Worm (Caenorhabditis elegans): ENCODE measurements around the gene ZK593.3.

ZK593.3 gene

DNA sequence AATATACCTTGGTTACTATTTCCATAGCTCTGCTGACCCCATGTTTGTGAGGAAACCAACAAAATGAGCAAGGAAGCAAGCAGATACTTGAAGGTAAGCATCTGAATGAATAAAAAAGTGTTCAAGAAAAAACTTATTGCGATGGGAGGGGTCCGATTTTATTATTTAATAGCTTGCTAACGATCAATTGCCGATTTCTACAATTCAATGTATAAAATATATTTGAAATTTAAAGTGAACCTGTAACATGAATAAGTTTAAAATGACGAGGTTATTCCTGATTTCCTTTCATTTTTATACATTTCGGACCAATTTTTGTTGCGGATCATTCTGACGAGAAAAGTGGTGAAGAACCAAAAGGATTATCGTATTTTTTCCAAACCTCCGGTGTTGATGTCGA lies 19.0 kb upstream of the ZK593.3 start, which contains the start of gene srlf-13:
Gene srlf-13 (minus strand): TSS at position 101 of the 400 bp plus-strand sequence.
- no peak for TF ChIP-seq unc-62 (GFP tag; optimal IDR thresholded peaks at IDR 0.05)

DNA sequence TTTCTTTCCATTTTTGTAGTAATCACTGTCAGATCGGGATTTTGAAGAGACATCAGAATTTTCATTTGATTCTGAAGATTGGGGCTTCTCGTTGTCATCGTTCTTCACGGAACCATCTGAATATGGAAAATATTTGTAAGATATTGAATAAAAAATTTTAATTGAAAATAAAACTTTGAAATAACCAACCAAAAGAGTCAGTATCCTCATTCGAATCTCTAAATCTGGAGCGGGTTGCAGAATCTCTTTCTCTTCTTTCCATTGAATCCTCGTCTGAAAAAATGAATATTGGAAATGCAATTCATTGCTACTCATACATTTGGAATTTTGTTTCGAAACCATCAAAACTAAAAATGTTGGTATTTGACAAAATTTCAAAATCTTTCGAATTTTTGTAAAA lies 17.3 kb upstream of the ZK593.3 start:
- TF ChIP-seq unc-62 (GFP tag; optimal IDR thresholded peaks at IDR 0.05), result no peak

DNA sequence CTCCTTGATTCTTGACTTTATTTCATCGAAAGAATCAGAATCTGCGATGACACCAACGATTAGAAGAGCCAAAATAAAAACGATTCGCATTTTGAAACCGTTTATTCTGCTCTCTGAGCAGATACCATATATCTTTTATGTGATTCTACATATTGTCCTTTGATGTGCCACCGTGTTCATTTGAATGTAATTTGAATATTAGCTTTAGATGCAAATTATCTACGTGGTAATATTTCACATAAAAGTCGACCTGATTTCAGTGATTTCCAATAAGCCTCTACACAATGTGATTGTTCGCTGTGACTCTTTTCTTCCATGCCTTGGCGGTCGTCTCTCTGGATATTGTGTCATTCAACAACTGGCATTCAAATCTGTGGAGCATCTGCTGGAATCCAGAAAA lies 16.4 kb upstream of the ZK593.3 start, which contains the start of the genes F13E9.9 and F13E9.19:
Gene F13E9.9 (minus strand): TSS at position 101 of the 400 bp plus-strand sequence.
Gene F13E9.19 (plus strand): TSS at position 316 of the 400 bp plus-strand sequence.
- TF ChIP-seq unc-62 (GFP tag; optimal IDR thresholded peaks at IDR 0.05), result no peak

DNA sequence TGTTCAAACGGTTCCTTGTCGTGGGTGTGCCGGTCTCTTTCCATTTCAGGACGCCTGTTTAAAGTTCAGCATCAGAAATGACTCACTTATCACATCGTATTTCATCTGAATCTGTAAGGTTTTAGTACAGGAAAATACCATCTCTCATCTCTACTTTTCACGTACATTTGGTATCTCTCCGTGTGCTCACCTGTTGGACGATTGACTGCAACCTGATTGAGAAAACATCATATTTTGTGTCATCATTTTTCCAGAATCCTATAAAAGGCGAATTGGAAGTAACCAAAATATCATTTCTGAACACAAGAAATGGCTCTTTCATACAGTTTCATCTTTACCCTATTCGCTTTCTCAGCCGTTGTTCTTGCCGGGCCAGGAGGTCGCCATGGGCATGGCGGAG lies 15.4 kb upstream of the ZK593.3 start, which contains the start of gene srlf-30:
Gene srlf-30 (plus strand): TSS at position 301 of the 400 bp plus-strand sequence.
- no peak for TF ChIP-seq unc-62 (GFP tag; optimal IDR thresholded peaks at IDR 0.05)

DNA sequence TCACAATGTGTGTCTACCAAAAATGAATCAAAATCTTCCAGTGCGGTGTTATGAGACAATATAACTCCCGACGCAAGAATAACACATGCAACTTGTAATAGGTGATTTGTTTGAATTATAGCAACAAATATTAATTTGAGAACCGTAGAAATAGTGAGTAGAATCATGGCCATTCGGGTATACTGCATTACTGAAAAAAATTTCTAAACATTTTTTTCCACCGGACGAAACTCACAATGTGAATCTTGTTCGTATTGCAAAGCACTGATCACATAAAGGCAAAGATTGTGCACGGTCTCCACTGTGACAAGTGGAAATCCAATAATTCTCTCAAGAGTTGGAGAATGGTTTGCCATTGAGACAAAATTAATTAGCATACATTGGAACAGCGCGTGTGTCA lies 13.0 kb upstream of the ZK593.3 start:
- no peak for TF ChIP-seq unc-62 (GFP tag; optimal IDR thresholded peaks at IDR 0.05)

DNA sequence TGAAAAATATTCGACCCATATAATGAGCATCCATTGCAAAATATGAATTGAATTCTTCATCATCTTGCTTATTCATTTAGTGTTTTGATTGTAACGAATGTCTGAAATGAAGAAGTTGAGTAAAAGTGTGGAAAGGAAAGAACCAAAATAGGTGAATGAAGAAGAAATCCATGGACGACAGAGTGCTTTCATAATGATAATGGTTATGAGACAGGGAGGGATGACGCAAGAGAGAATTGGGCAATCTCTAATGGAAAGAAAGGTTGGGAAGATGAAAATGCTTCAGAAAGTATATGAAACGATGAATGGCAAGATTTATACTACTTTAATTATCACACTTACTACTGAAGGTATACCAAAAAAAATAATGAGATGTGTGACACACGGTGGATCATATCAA lies 11.2 kb upstream of the ZK593.3 start, which contains the start of gene ZK596.3:
Gene ZK596.3 (minus strand): TSS at position 101 of the 400 bp plus-strand sequence.
- TF ChIP-seq unc-62 (GFP tag; optimal IDR thresholded peaks at IDR 0.05), result no peak

DNA sequence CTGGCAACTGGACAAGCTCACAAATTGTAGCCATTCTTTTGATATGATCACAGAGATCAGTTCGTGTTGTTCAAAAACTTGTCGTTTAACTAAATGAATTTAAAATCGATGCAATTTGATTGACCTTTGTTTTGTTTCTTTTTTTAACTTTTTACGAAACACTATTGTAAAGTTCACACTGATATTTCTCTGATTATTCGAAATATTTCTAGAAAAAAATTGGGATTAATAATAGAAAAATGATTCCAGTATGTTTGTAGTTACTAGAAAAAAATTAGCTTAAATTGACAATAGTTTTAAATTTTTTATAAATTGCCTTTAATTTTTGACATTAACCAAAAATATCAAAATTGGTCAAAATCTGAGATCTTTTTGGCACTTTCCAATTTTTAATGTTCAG lies 6.3 kb upstream of the ZK593.3 start, which contains the start of gene ZK596.2:
Gene ZK596.2 (minus strand): TSS at position 101 of the 400 bp plus-strand sequence.
- TF ChIP-seq unc-62 (GFP tag; optimal IDR thresholded peaks at IDR 0.05), result no peak

DNA sequence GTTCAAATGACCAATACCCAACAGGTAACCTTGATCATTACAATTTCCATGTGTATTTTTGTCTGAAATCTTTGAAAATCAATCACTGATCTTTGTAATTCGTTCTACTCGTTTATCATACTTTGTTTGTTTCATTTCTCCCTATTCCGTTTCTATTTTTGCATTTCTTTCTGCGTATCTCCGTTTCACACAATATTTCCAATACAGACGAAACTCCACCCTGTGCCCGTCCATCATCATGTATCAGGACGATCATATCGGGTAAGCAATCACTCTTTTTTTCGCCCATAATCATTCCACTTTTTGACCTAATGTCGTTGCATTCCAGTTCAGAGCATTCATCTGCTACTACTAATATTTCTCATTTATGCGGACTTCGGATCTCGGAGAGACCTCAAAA lies 5.8 kb upstream of the ZK593.3 start, which contains the start of gene pyk-2:
Gene pyk-2 (plus strand): TSS at position 206 of the 400 bp plus-strand sequence.
- TF ChIP-seq unc-62 (GFP tag; optimal IDR thresholded peaks at IDR 0.05), result no peak

DNA sequence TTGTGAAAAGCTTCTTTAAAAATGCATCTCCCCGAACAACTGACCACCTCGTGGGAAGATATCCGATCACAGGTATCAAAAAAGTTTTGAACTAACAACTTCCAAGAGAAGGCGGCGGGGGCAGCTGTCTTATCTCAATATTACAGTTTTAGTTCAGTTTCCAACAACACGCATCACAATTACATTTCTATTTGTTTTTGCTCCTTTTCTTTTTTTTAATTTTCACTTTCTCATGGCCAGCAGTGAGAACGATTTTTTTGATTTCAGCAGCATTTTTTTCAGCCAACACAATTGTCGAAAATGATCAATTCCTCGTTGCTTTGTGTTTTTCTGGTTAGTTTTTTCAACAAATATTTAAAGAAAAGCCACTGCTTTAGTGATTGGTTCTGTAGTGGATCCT lies 2.4 kb upstream of the ZK593.3 start, which contains the start of gene ZK593.2:
Gene ZK593.2 (plus strand): TSS at position 301 of the 400 bp plus-strand sequence.
- TF ChIP-seq unc-62 (GFP tag; optimal IDR thresholded peaks at IDR 0.05), result no peak

DNA sequence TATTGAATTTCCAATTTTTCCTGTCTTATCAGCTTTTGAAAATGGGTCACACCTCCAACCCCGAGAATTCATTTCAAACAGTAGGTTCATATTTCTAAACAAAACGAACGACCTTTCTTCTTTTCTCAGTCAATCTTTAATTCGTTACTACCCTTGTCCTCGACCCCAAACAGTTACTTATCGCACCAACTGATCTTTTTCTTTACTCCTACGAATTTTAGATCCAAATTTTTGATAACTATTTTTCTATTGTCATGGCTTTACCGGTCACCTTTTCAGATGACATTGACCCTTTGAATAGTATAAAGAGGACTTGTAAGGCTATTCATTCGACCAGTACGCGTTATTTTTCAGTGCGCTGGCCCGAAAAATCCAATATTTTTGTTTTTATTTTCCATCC lies 646 bp downstream of the ZK593.3 start:
- no peak for TF ChIP-seq unc-62 (GFP tag; optimal IDR thresholded peaks at IDR 0.05)

DNA sequence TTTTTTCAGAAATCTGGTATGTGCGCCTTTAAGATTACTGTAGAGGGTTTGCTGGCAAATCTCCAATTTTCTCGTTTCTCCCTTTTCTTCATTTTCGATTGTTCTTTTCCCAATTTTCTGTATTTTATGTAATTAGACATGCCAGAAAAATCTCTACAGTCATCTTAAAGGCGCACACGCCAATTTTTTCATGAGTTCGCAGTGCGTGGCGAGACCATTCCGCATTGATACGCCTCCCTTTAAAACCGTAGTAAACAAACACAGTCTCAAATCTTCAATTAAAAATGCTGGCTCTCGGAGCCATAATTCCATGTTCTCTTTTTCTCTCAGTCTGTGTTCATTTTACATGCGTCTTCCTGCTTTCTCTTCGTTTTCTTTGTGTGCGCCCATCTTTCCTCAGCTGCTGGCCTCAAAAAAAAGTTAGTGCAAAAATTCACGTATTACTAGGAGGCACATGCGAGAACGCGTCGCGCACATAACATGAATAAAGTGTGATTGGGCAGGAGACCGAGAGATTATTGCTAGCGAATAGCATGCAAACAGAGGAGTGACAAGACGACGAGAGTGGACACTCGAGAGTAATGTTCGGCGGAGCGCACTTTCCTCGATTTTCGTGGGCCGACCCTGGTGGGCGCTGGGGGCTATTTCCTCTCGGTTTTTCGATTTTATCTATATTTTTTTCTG lies 3.5 kb downstream of the ZK593.3 start:
- TF ChIP-seq unc-62 (GFP tag; optimal IDR thresholded peaks at IDR 0.05), result no peak

DNA sequence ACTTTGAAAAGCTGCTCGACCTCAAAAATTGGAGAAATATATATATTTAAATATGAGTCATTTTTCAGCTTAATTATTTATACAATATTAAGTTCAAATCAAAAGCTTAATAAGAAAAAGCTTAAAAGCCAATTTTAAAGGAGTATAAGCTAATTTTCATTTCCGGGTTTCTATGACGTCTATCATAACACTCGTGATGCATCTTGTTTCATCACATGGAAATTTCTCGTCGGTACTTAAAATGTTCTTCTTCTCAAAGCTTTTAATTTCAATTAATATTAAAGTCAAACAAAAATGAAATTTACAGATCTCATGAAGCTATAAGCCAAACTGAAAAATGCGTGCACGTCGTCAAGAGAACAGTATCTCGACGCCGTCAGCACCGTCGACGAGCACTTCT lies 4.3 kb downstream of the ZK593.3 start, which contains the start of gene rbr-2:
Gene rbr-2 (plus strand): TSS at position 301 of the 400 bp plus-strand sequence.
- no peak for TF ChIP-seq unc-62 (GFP tag; optimal IDR thresholded peaks at IDR 0.05)

DNA sequence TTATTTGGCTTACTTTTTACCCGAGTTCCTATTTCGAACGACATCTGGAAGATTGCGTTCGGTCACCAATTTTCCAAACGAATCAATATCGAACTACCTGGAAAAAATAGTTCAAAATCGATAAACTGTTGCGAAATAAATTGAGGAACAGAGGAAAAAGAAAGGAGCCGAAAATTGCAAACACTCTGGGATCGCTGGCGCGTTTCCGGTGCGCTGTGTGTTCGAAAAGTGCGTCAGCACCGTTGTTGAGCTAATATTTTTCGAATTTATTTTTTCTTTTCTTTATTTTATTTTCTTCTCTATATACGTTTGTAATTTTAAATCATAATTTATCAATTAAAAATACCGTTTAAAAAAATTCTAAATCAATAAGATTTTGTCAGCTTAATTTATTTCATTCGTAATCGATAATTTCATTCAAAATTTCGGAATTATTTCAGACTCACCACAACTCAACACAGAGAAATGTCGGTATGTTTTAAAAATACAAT lies 17.6 kb downstream of the ZK593.3 start, which contains the start of the genes dnc-1 and lsm-7:
Gene dnc-1 (minus strand): TSS at position 142 of the 491 bp plus-strand sequence.
Gene lsm-7 (plus strand): TSS at position 441 of the 491 bp plus-strand sequence.
- TF ChIP-seq unc-62 (GFP tag; optimal IDR thresholded peaks at IDR 0.05), result no peak

DNA sequence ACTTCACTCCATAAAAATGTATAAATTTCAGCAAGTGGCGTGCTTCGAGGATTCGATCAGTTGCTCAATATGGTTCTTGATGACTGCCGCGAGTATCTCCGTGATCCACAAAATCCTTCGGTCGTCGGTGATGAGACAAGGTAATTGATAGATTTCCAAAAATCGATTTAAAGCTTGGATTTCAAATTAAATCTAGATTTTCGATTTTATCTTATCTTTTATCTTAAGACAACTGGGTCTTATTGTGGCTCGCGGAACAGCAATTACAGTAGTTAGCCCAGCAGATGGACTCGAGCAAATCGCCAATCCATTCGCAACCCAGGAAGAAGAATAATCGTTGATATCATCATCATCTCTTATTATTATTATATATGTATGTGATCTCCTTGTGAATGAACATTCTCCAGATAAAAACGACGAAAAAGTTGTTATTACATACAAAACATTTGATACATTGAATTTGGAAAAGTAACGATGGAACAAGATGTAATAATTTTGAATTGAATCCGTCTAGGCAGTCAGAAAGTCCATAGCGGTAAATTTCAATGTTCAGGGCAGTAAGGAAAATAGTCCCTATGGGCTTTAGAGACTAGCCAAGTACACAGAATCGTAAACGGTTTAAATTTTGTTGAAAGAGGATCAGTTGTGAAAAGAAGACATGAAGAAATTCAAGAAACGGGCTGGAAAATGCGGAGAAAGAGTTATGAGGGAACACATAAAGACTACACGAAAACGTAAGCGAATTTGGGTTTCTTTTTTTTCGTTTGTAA lies 18.5 kb downstream of the ZK593.3 start:
- TF ChIP-seq unc-62 (GFP tag; optimal IDR thresholded peaks at IDR 0.05), result no peak

DNA sequence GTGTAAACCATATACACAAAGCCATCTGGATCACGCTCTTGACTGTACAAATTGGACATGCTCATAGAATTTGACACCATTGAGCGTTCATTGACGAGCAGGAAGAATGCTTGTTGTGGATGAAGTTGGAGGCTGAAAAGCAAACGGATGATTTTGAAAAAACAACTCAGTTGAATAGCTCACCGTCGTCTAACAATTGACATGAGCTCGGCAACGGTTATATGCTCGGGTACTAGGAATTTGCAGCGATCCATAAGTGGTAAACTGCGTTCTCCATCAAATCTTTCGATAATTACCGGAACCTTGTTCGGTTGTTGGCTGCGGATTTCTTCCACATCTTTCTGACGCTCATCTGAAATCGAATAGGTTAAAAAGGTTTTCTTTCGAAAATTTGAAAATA lies 19.3 kb downstream of the ZK593.3 start:
- TF ChIP-seq unc-62 (GFP tag; optimal IDR thresholded peaks at IDR 0.05), result no peak

DNA sequence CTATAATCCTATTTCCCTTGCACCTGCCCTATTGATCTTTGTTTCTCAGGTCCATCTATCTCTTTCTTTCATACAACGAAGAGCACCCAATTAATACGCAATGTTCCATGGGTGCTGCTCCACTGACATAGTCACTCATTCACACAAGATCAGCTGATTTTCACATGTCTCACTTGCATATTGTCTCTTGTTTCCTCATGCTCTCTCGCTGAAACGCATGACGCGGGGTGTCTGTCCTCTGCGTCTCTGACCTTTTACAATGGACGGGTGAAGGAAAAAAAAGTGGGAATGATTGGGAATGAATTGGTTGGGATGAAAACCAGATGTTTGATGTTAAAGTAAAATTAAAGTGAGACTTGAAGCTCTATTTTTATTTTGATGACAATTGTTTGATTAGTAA lies 19.8 kb downstream of the ZK593.3 start:
- TF ChIP-seq unc-62 (GFP tag; optimal IDR thresholded peaks at IDR 0.05), result no peak
